Worm (Caenorhabditis elegans) whole organism, late embryonic: Measurements from ENCODE around the gene Y48A6B.9.

Experiments used
- C08G9.2 ChIP-seq: sonication (generic microtip); optimal IDR thresholded peaks from 2 replicates; lab custom pipeline; 2016; ENCODE audit warnings: mild to moderate bottlenecking, missing genetic modification characterization, moderate library complexity, missing compliant biosample characterization
- F13H6.1 ChIP-seq: sonication (generic microtip); optimal IDR thresholded peaks from 2 replicates; lab custom pipeline; 2016; ENCODE audit warnings: missing genetic modification characterization, missing compliant biosample characterization
- K09A11.1 ChIP-seq: sonication (generic microtip); optimal IDR thresholded peaks from 2 replicates; lab custom pipeline; 2017; ENCODE audit warnings: antibody characterized with exemption, mild to moderate bottlenecking, missing genetic modification characterization, missing compliant biosample characterization; ENCODE audit not compliant: insufficient read depth
- T23F11.4 ChIP-seq: fragments of 200-800 bp; sonication (Bioruptor generic); optimal IDR thresholded peaks from 2 replicates; lab custom pipeline; 2018; ENCODE audit warnings: mild to moderate bottlenecking, missing genetic modification characterization, missing compliant biosample characterization
- ahr-1 ChIP-seq: sonication (generic microtip); optimal IDR thresholded peaks from 2 replicates; lab custom pipeline; 2016; ENCODE audit warnings: missing genetic modification characterization, missing compliant biosample characterization
- ama-1 ChIP-seq: fragments of 150-350 bp; optimal IDR thresholded peaks from 2 replicates; lab custom pipeline; 2014
- ceh-2 ChIP-seq: sonication (generic microtip); optimal IDR thresholded peaks from 2 replicates; lab custom pipeline; 2016; ENCODE audit warnings: missing genotype, missing genetic modification characterization, missing compliant biosample characterization
- ceh-22 ChIP-seq: sonication (generic microtip); optimal IDR thresholded peaks from 2 replicates; lab custom pipeline; 2017; ENCODE audit warnings: missing biosample characterization, missing genetic modification characterization
- ceh-24 ChIP-seq: sonication (generic microtip); optimal IDR thresholded peaks from 2 replicates; lab custom pipeline; 2016; ENCODE audit warnings: mild to moderate bottlenecking, missing genetic modification characterization, missing compliant biosample characterization
- ceh-30 ChIP-seq: fragments of 150-350 bp; optimal IDR thresholded peaks from 2 replicates; lab custom pipeline; 2014; ENCODE audit warnings: missing biosample characterization, missing genetic modification characterization
- ceh-34 ChIP-seq: sonication (generic microtip); optimal IDR thresholded peaks from 2 replicates; lab custom pipeline; 2016; ENCODE audit warnings: mild to moderate bottlenecking, missing genetic modification characterization, missing compliant biosample characterization
- ceh-45 ChIP-seq: fragments of 200-800 bp; sonication (Bioruptor generic); IDR thresholded peaks from 2 replicates; pipeline ENCODE4 v1.3.6; 2022; ENCODE audit warnings: missing genetic modification reagents, missing genetic modification characterization, missing compliant biosample characterization
- ceh-48 ChIP-seq: sonication (generic microtip); optimal IDR thresholded peaks from 2 replicates; lab custom pipeline; 2016; ENCODE audit warnings: missing genetic modification characterization, inconsistent platforms, missing compliant biosample characterization
- ceh-6 ChIP-seq: fragments of 200-800 bp; sonication (Bioruptor generic); optimal IDR thresholded peaks from 2 replicates; lab custom pipeline; 2018; ENCODE audit warnings: mild to moderate bottlenecking, missing genetic modification characterization, missing compliant biosample characterization
- ceh-9 ChIP-seq: sonication (generic microtip); optimal IDR thresholded peaks from 2 replicates; lab custom pipeline; 2016; ENCODE audit warnings: mild to moderate bottlenecking, missing genetic modification characterization, inconsistent platforms, missing compliant biosample characterization
- dve-1 ChIP-seq: sonication (generic microtip); optimal IDR thresholded peaks from 2 replicates; lab custom pipeline; 2017; ENCODE audit warnings: antibody characterized with exemption, mild to moderate bottlenecking, missing genetic modification characterization, missing compliant biosample characterization
- elt-4 ChIP-seq: sonication (generic microtip); optimal IDR thresholded peaks from 2 replicates; lab custom pipeline; 2016; ENCODE audit warnings: missing genetic modification characterization, missing compliant biosample characterization
- fkh-10 ChIP-seq: fragments of 150-350 bp; optimal IDR thresholded peaks from 2 replicates; lab custom pipeline; 2014; ENCODE audit warnings: missing biosample characterization, missing genetic modification reagents, missing genetic modification characterization
- fkh-6 ChIP-seq: sonication (generic microtip); optimal IDR thresholded peaks from 2 replicates; lab custom pipeline; 2016; ENCODE audit warnings: missing genetic modification characterization, missing compliant biosample characterization
- gmeb-2 ChIP-seq: sonication (generic microtip); optimal IDR thresholded peaks from 2 replicates; lab custom pipeline; 2016; ENCODE audit warnings: missing genetic modification characterization, inconsistent platforms, missing compliant biosample characterization
- hlh-13 ChIP-seq: fragments of 200-800 bp; sonication (Bioruptor generic); optimal IDR thresholded peaks from 2 replicates; lab custom pipeline; 2018; ENCODE audit warnings: mild to moderate bottlenecking, missing genetic modification characterization, missing compliant biosample characterization
- hlh-30 ChIP-seq: sonication (generic microtip); optimal IDR thresholded peaks from 2 replicates; lab custom pipeline; 2017; ENCODE audit warnings: antibody characterized with exemption, missing genetic modification characterization, missing compliant biosample characterization; ENCODE audit not compliant: insufficient read depth
- hlh-6 ChIP-seq: sonication (generic microtip); optimal IDR thresholded peaks from 2 replicates; lab custom pipeline; 2016; ENCODE audit warnings: missing genotype, missing genetic modification characterization, missing compliant biosample characterization
- hlh-8 ChIP-seq: sonication (generic microtip); optimal IDR thresholded peaks from 2 replicates; lab custom pipeline; 2016; ENCODE audit warnings: missing genotype, missing genetic modification characterization, missing compliant biosample characterization
- lim-6 ChIP-seq: sonication (generic microtip); optimal IDR thresholded peaks from 2 replicates; lab custom pipeline; 2016; ENCODE audit warnings: missing genetic modification characterization, missing compliant biosample characterization
- lin-11 ChIP-seq: fragments of 200-800 bp; sonication (Bioruptor generic); optimal IDR thresholded peaks from 2 replicates; lab custom pipeline; 2018; ENCODE audit warnings: mild to moderate bottlenecking, missing genetic modification characterization, missing compliant biosample characterization
- mec-3 ChIP-seq: sonication (generic microtip); optimal IDR thresholded peaks from 2 replicates; lab custom pipeline; 2016; ENCODE audit warnings: borderline replicate concordance, missing genetic modification characterization, missing compliant biosample characterization
- nhr-232 ChIP-seq: sonication (generic microtip); optimal IDR thresholded peaks from 2 replicates; lab custom pipeline; 2016; ENCODE audit warnings: missing genetic modification characterization, missing compliant biosample characterization
- npax-4 ChIP-seq: sonication (generic microtip); optimal IDR thresholded peaks from 2 replicates; lab custom pipeline; 2016; ENCODE audit warnings: missing genetic modification characterization, missing compliant biosample characterization
- odd-2 ChIP-seq: sonication (generic microtip); optimal IDR thresholded peaks from 2 replicates; lab custom pipeline; 2017; ENCODE audit warnings: antibody characterized with exemption, mild to moderate bottlenecking, missing genetic modification characterization, missing compliant biosample characterization
- pat-9 ChIP-seq: fragments of 200-800 bp; sonication (Bioruptor generic); optimal IDR thresholded peaks from 2 replicates; lab custom pipeline; 2018; ENCODE audit warnings: mild to moderate bottlenecking, missing genetic modification characterization, moderate library complexity, missing compliant biosample characterization
- pax-1 ChIP-seq: fragments of 150-350 bp; optimal IDR thresholded peaks from 2 replicates; lab custom pipeline; 2014; ENCODE audit warnings: missing biosample characterization, missing genetic modification characterization
- pqm-1 ChIP-seq: sonication (generic microtip); optimal IDR thresholded peaks from 2 replicates; lab custom pipeline; 2016; ENCODE audit warnings: missing genetic modification characterization, missing compliant biosample characterization
- pros-1 ChIP-seq: fragments of 150-350 bp; optimal IDR thresholded peaks from 2 replicates; lab custom pipeline; 2014; ENCODE audit warnings: missing biosample characterization, missing genetic modification reagents, missing genetic modification characterization
- sdc-2 ChIP-seq: sonication (generic microtip); optimal IDR thresholded peaks from 2 replicates; lab custom pipeline; 2016; ENCODE audit warnings: missing genotype, missing genetic modification characterization, missing compliant biosample characterization
- sox-2 ChIP-seq: fragments of 200-800 bp; sonication (Bioruptor generic); IDR thresholded peaks from 2 replicates; pipeline ENCODE4 v1.3.6; 2022; ENCODE audit warnings: missing genetic modification reagents, missing genetic modification characterization, missing compliant biosample characterization
- syd-9 ChIP-seq: sonication (generic microtip); optimal IDR thresholded peaks from 2 replicates; lab custom pipeline; 2016; ENCODE audit warnings: mild to moderate bottlenecking, missing genetic modification characterization, moderate library complexity, missing compliant biosample characterization
- tbx-7 ChIP-seq: sonication (generic microtip); optimal IDR thresholded peaks from 2 replicates; lab custom pipeline; 2016; ENCODE audit warnings: missing genotype, missing genetic modification characterization, missing compliant biosample characterization
- ttx-3 ChIP-seq: sonication (generic microtip); optimal IDR thresholded peaks from 2 replicates; lab custom pipeline; 2016; ENCODE audit warnings: missing genetic modification reagents, missing genetic modification characterization, missing compliant biosample characterization
- unc-3 ChIP-seq, 2 experiments: fragments of 200-800 bp in 1 of 2; sonication (Bioruptor generic) in 1 of 2; sonication (generic microtip) in 1 of 2; conservative IDR thresholded peaks in 1 of 2; optimal IDR thresholded peaks in 1 of 2; 2 replicates each; pipeline versions ENCODE4 v1.3.6 to Lab custom; 2016 to 2022; ENCODE audit warnings: missing compliant biosample characterization in 2 of 2, missing genetic modification characterization in 2 of 2, missing genetic modification reagents in 1 of 2
- unc-86 ChIP-seq: sonication (generic microtip); optimal IDR thresholded peaks from 2 replicates; lab custom pipeline; 2016; ENCODE audit warnings: missing genetic modification characterization, missing compliant biosample characterization
- zip-5 ChIP-seq: sonication (generic microtip); optimal IDR thresholded peaks from 2 replicates; lab custom pipeline; 2016; ENCODE audit warnings: missing genetic modification characterization, missing compliant biosample characterization

Y48A6B.9 gene

ce11 chrIII:11032872-11033271 lies at the start of gene Y48A6B.9:
TSS of gene Y48A6B.9 (plus strand) at chrIII:11033172.
- TF ChIP-seq hlh-6 (no peak), T23F11.4 (GFP tag; lab: Kevin White, UChicago) (no peak), syd-9 (tag; lab: Kevin White, UChicago) (no peak), ceh-22 (no peak), dve-1 (tag; lab: Kevin White, UChicago) (no peak), gmeb-2 (tag; lab: Kevin White, UChicago) (no peak), ceh-24 (tag; lab: Kevin White, UChicago) (no peak), K09A11.1 (tag; lab: Kevin White, UChicago) (no peak), hlh-13 (GFP tag; lab: Kevin White, UChicago) (no peak), pqm-1 (tag; lab: Kevin White, UChicago) (no peak)
- TF ChIP-seq, all 69 proteins: peak for 0

- no peak for TF ChIP-seq ceh-30 (tag; lab: Kevin White, UChicago)
- TF ChIP-seq hlh-6: no peak
- TF ChIP-seq odd-2 (tag; lab: Kevin White, UChicago): no peak
- no peak for TF ChIP-seq ceh-24 (tag; lab: Kevin White, UChicago)
- TF ChIP-seq nhr-232 (tag; lab: Kevin White, UChicago): no peak
- no peak for TF ChIP-seq mec-3 (tag; lab: Kevin White, UChicago)
- TF ChIP-seq dve-1 (tag; lab: Kevin White, UChicago): no peak
- no peak for TF ChIP-seq ceh-6 (GFP tag; lab: Kevin White, UChicago)
- no peak for TF ChIP-seq hlh-8 (tag; lab: Kevin White, UChicago)
- TF ChIP-seq npax-4 (tag; lab: Kevin White, UChicago): no peak
- TF ChIP-seq C08G9.2 (tag; lab: Kevin White, UChicago): no peak
- no peak for TF ChIP-seq lim-6
- TF ChIP-seq K09A11.1 (tag; lab: Kevin White, UChicago): no peak
- no peak for TF ChIP-seq ama-1
These were observed 47.4 kb upstream of the Y48A6B.9 start, which contains the start of gene col-93 for ce11 chrIII:10985559-10986036. TSS of gene col-93 (minus strand) at chrIII:10985609.

ce11 chrIII:10987561-10988184 lies 45.3 kb upstream of the Y48A6B.9 start, which contains the start of gene col-94:
TSS of gene col-94 (minus strand) at chrIII:10987873.
- TF ChIP-seq ama-1: no peak
- no peak for TF ChIP-seq elt-4 (tag; lab: Kevin White, UChicago)

DNA sequence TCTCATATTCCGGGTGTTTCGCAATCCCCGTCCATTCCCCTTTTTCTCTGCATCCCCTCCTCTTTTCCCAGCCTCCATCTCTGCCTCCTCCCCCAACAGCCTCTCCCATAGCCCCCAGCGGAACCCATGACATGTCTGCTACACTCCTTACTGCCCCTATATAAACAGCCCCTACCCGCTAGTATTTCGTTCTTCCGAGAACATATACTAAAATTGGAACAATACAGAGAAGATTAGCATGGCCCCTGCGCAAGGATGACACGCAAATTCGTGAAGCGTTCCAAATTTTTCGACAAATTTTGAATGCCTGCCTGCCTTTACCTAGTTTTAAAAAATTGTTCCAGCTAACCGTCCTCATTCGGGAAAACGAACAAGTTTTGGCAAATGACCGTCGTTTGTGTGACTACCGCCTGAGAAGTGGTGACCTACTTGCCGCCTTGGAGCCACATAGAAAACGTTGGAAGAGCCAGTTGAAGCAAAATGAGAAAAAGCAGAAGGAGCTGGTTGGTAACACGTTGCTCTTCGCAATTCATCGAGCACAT lies 43.4 kb upstream of the Y48A6B.9 start:
- TF ChIP-seq hlh-30 (tag; lab: Kevin White, UChicago): peak; percentile 88
- TF ChIP-seq tbx-7 (tag; lab: Kevin White, UChicago): peak; percentile 66
- TF ChIP-seq lim-6: peak; percentile 88
- peak; percentile 94 for TF ChIP-seq ceh-2
- peak; percentile 92 for TF ChIP-seq fkh-6 (tag; lab: Kevin White, UChicago)
- peak; percentile 96 for TF ChIP-seq T23F11.4 (GFP tag; lab: Kevin White, UChicago)
- TF ChIP-seq ttx-3 (tag; lab: Kevin White, UChicago): peak; percentile 94
- TF ChIP-seq pax-1 (tag; lab: Kevin White, UChicago): peak; percentile 81
- peak; percentile 69 for TF ChIP-seq zip-5 (tag; lab: Kevin White, UChicago)
- TF ChIP-seq fkh-10 (GFP tag; lab: Kevin White, UChicago): peak; percentile 79
- TF ChIP-seq pros-1 (tag; lab: Kevin White, UChicago): peak; percentile 89
- peak; percentile 82 for TF ChIP-seq ceh-48 (tag; lab: Kevin White, UChicago)
- TF ChIP-seq nhr-232 (tag; lab: Kevin White, UChicago): peak; percentile 89
- peak; percentile 97 for TF ChIP-seq hlh-6
- TF ChIP-seq F13H6.1: peak; percentile 94
- TF ChIP-seq sdc-2: peak; percentile 88
- peak; percentile 82 for TF ChIP-seq ahr-1 (tag; lab: Kevin White, UChicago)
- peak; percentile 93 for TF ChIP-seq pqm-1 (tag; lab: Kevin White, UChicago)
- TF ChIP-seq C08G9.2 (tag; lab: Kevin White, UChicago): peak; percentile 90
- peak; percentile 97 for TF ChIP-seq ceh-34 (tag; lab: Kevin White, UChicago)
- TF ChIP-seq ceh-9: peak; percentile 5
- TF ChIP-seq ama-1: no peak
- TF ChIP-seq K09A11.1 (tag; lab: Kevin White, UChicago): peak; percentile 91
- TF ChIP-seq unc-86 (tag; lab: Kevin White, UChicago): peak; percentile 95
- peak; percentile 87 for TF ChIP-seq lin-11
- TF ChIP-seq ceh-45 (GFP tag; lab: Robert Waterston, UW): peak; percentile 94
- peak; percentile 95 for TF ChIP-seq sox-2 (GFP tag; lab: Robert Waterston, UW)
- TF ChIP-seq pat-9 (tag; lab: Kevin White, UChicago): peak; percentile 94
- TF ChIP-seq ceh-30 (tag; lab: Kevin White, UChicago): peak; percentile 83
- peak; percentile 94 for TF ChIP-seq unc-3 (GFP tag; conservative IDR thresholded peaks at IDR 0.05; lab: Robert Waterston, UW)
- TF ChIP-seq unc-3 (tag; optimal IDR thresholded peaks at IDR 0.05; lab: Kevin White, UChicago): peak; percentile 87
